Worm (Caenorhabditis elegans) whole organism, L1 larva: ENCODE results near the gene F42F12.3.

Experiments
- dpl-1 ChIP-seq, 3 experiments: fragments of 150-350 bp in 2 of 3; sonication (generic microtip) in 1 of 3; optimal IDR thresholded peaks; 2 replicates each; lab custom pipeline; 2014 to 2017; ENCODE audit warnings: missing biosample characterization in 3 of 3, missing genetic modification characterization in 3 of 3, missing genetic modification reagents in 3 of 3
- nhr-76 ChIP-seq: sonication (generic microtip); optimal IDR thresholded peaks from 2 replicates; lab custom pipeline; 2017; ENCODE audit warnings: missing biosample characterization, missing genetic modification characterization
- nhr-90 ChIP-seq: sonication (generic microtip); optimal IDR thresholded peaks from 2 replicates; lab custom pipeline; 2016; ENCODE audit warnings: mild to moderate bottlenecking, missing genetic modification characterization, missing compliant biosample characterization; ENCODE audit not compliant: poor library complexity
- sptf-1 ChIP-seq: fragments of 150-350 bp; optimal IDR thresholded peaks from 2 replicates; lab custom pipeline; 2014; ENCODE audit warnings: missing biosample characterization, missing genetic modification characterization
- zag-1 ChIP-seq: fragments of 150-350 bp; optimal IDR thresholded peaks from 2 replicates; lab custom pipeline; 2014; ENCODE audit warnings: missing biosample characterization, missing genetic modification characterization
- ztf-4 ChIP-seq: fragments of 150-350 bp; optimal IDR thresholded peaks from 2 replicates; lab custom pipeline; 2014; ENCODE audit warnings: missing biosample characterization, missing genetic modification characterization

ce11 chrX:12315268-12315667, 35.1 kb upstream of the F42F12.3 start, which contains the start of gene xtr-2:
- TF ChIP-seq nhr-90 (tag; lab: Kevin White, UChicago) = no peak
- TF ChIP-seq sptf-1 (tag; lab: Kevin White, UChicago) = no peak
- no peak for TF ChIP-seq dpl-1 (GFP tag; optimal IDR thresholded peaks at IDR 0.05; lab: Kevin White, UChicago)
- TF ChIP-seq nhr-76 (tag; lab: Kevin White, UChicago) = no peak
- TF ChIP-seq ztf-4 (tag; lab: Kevin White, UChicago) = no peak
- TF ChIP-seq zag-1 (tag; lab: Kevin White, UChicago) = no peak
